Worm (Caenorhabditis elegans) whole organism, L4 larva: ENCODE data around the gene mlc-4.
A peak's percentile ranks its signal among the peaks of the same experiment; 100 is the strongest.
"Not testable (repeated sequence)": the region's sequence is repeated elsewhere in the genome, so short reads cannot be mapped to it uniquely, and the experiment has no call there.

Experiments used
- F10B5.3 ChIP-seq: sonication (generic microtip); optimal IDR thresholded peaks from 2 replicates; lab custom pipeline; 2016; ENCODE audit warnings: mild to moderate bottlenecking, missing genetic modification characterization, missing compliant biosample characterization
- F26F4.8 ChIP-seq: fragments of 200-800 bp; sonication (Bioruptor generic); conservative IDR thresholded peaks from 2 replicates; pipeline ENCODE4 v1.3.6; 2022; ENCODE audit warnings: missing genetic modification characterization, missing compliant biosample characterization
- F44E2.7 ChIP-seq: fragments of 200-800 bp; sonication (Bioruptor generic); IDR thresholded peaks from 2 replicates; pipeline ENCODE4 v2.1.2; 2022; ENCODE audit warnings: missing genetic modification characterization, missing compliant biosample characterization
- F49E8.2 ChIP-seq: sonication (generic microtip); optimal IDR thresholded peaks from 2 replicates; lab custom pipeline; 2016; ENCODE audit warnings: missing compliant biosample characterization, mild to moderate bottlenecking, missing genetic modification characterization, borderline replicate concordance
- T20F7.1 ChIP-seq: fragments of 200-800 bp; sonication (Bioruptor generic); optimal IDR thresholded peaks from 2 replicates; lab custom pipeline; 2018; ENCODE audit warnings: mild to moderate bottlenecking, missing genetic modification characterization, missing compliant biosample characterization
- T26A8.4 ChIP-seq: fragments of 200-800 bp; sonication (Bioruptor generic); IDR thresholded peaks from 2 replicates; pipeline ENCODE4 v1.3.6; 2022; ENCODE audit warnings: missing genetic modification characterization, missing compliant biosample characterization
- Y5F2A.4 ChIP-seq: fragments of 200-800 bp; sonication (Bioruptor generic); optimal IDR thresholded peaks from 2 replicates; lab custom pipeline; 2018; ENCODE audit warnings: mild to moderate bottlenecking, missing genetic modification characterization, missing compliant biosample characterization
- aha-1 ChIP-seq: fragments of 150-350 bp; peaks from one replicate; lab custom pipeline; 2014; ENCODE audit warnings: missing biosample characterization, missing genetic modification characterization
- ceh-28 ChIP-seq: fragments of 150-350 bp; optimal IDR thresholded peaks from 2 replicates; lab custom pipeline; 2014; ENCODE audit warnings: missing biosample characterization, missing genetic modification reagents, missing genetic modification characterization
- ceh-32 ChIP-seq: sonication (generic microtip); optimal IDR thresholded peaks from 2 replicates; lab custom pipeline; 2016; ENCODE audit warnings: mild to moderate bottlenecking, missing genetic modification characterization, missing compliant biosample characterization; ENCODE audit not compliant: poor library complexity
- ceh-44 ChIP-seq: fragments of 200-800 bp; sonication (Bioruptor generic); IDR thresholded peaks from 2 replicates; pipeline ENCODE4 v1.3.6; 2022; ENCODE audit warnings: missing genetic modification reagents, missing genetic modification characterization, missing compliant biosample characterization
- ceh-62 ChIP-seq: sonication (generic microtip); optimal IDR thresholded peaks from 2 replicates; lab custom pipeline; 2017; ENCODE audit warnings: missing biosample characterization, missing genetic modification characterization
- ceh-82 ChIP-seq: sonication (generic microtip); optimal IDR thresholded peaks from 2 replicates; lab custom pipeline; 2017; ENCODE audit warnings: missing biosample characterization, missing genetic modification characterization
- ctbp-1 ChIP-seq: fragments of 200-800 bp; sonication (Bioruptor generic); IDR thresholded peaks from 2 replicates; pipeline ENCODE4 v1.3.6; 2022; ENCODE audit warnings: missing genetic modification reagents, missing genetic modification characterization, missing compliant biosample characterization
- dmd-8 ChIP-seq: fragments of 200-800 bp; sonication (Bioruptor generic); IDR thresholded peaks from 2 replicates; pipeline ENCODE4 v1.3.6; 2022; ENCODE audit warnings: missing genetic modification characterization, missing compliant biosample characterization
- dmd-9 ChIP-seq: fragments of 200-800 bp; sonication (Bioruptor generic); IDR thresholded peaks from 2 replicates; pipeline ENCODE4 v1.3.6; 2022; ENCODE audit warnings: missing genetic modification reagents, missing genetic modification characterization, missing compliant biosample characterization
- dpl-1 ChIP-seq: fragments of 150-350 bp; optimal IDR thresholded peaks from 2 replicates; lab custom pipeline; 2014; ENCODE audit warnings: missing biosample characterization, missing genetic modification reagents, missing genetic modification characterization
- egl-43 ChIP-seq: fragments of 200-800 bp; sonication (Bioruptor generic); IDR thresholded peaks from 2 replicates; pipeline ENCODE4 v1.3.6; 2022; ENCODE audit warnings: missing genetic modification reagents, missing genetic modification characterization, missing compliant biosample characterization
- hlh-30 ChIP-seq: sonication (generic microtip); optimal IDR thresholded peaks from 2 replicates; lab custom pipeline; 2017; ENCODE audit warnings: antibody characterized with exemption, mild to moderate bottlenecking, missing genetic modification characterization, missing compliant biosample characterization; ENCODE audit not compliant: insufficient read depth
- hmg-1.1 ChIP-seq: fragments of 200-800 bp; sonication (Bioruptor generic); IDR thresholded peaks from 2 replicates; pipeline ENCODE4 v1.3.6; 2022; ENCODE audit warnings: missing genetic modification reagents, missing genetic modification characterization, missing compliant biosample characterization
- lin-1 ChIP-seq: fragments of 200-800 bp; sonication (Bioruptor generic); IDR thresholded peaks from 2 replicates; pipeline ENCODE4 v1.3.6; 2022; ENCODE audit warnings: missing genetic modification reagents, missing genetic modification characterization, missing compliant biosample characterization
- lsy-2 ChIP-seq, 2 experiments: fragments of 150-350 bp in 1 of 2; sonication (generic microtip) in 1 of 2; optimal IDR thresholded peaks; 2 replicates each; lab custom pipeline; 2014 to 2017; ENCODE audit warnings: missing biosample characterization in 2 of 2, missing genetic modification characterization in 2 of 2
- mep-1 ChIP-seq: fragments of 150-350 bp; sonication (generic microtip); optimal IDR thresholded peaks from 3 replicates; lab custom pipeline; 2014; ENCODE audit warnings: missing biosample characterization, missing genetic modification characterization
- mes-2 ChIP-seq: sonication (generic microtip); optimal IDR thresholded peaks from 2 replicates; lab custom pipeline; 2016; ENCODE audit warnings: missing genotype, mild to moderate bottlenecking, missing genetic modification characterization, missing compliant biosample characterization; ENCODE audit not compliant: poor library complexity, severe bottlenecking
- nhr-11 ChIP-seq: fragments of 150-350 bp; optimal IDR thresholded peaks from 2 replicates; lab custom pipeline; 2014; ENCODE audit warnings: missing biosample characterization, missing genetic modification characterization
- nhr-111 ChIP-seq: fragments of 200-800 bp; sonication (Bioruptor generic); optimal IDR thresholded peaks from 2 replicates; lab custom pipeline; 2018; ENCODE audit warnings: mild to moderate bottlenecking, missing genetic modification characterization, missing compliant biosample characterization
- nhr-237 ChIP-seq: sonication (generic microtip); optimal IDR thresholded peaks from 2 replicates; lab custom pipeline; 2017; ENCODE audit warnings: missing biosample characterization, missing genetic modification characterization
- nhr-41 ChIP-seq: fragments of 200-800 bp; sonication (Bioruptor generic); IDR thresholded peaks from 2 replicates; pipeline ENCODE4 v1.3.6; 2022; ENCODE audit warnings: missing genetic modification reagents, missing genetic modification characterization, missing compliant biosample characterization
- nhr-42 ChIP-seq: fragments of 200-800 bp; sonication (Bioruptor generic); IDR thresholded peaks from 2 replicates; pipeline ENCODE4 v1.3.6; 2022; ENCODE audit warnings: missing genetic modification characterization, missing compliant biosample characterization
- nhr-76 ChIP-seq: fragments of 150-350 bp; optimal IDR thresholded peaks from 2 replicates; lab custom pipeline; 2014; ENCODE audit warnings: missing biosample characterization, missing genetic modification characterization
- set-16 ChIP-seq: fragments of 200-800 bp; sonication (Bioruptor generic); IDR thresholded peaks from 2 replicates; pipeline ENCODE4 v1.3.6; 2022; ENCODE audit warnings: missing genetic modification reagents, missing genetic modification characterization, missing compliant biosample characterization
- spr-1 ChIP-seq: sonication (generic microtip); optimal IDR thresholded peaks from 2 replicates; lab custom pipeline; 2016; ENCODE audit warnings: mild to moderate bottlenecking, missing genetic modification characterization, missing compliant biosample characterization
- spr-3 ChIP-seq: fragments of 200-800 bp; sonication (Bioruptor generic); optimal IDR thresholded peaks from 2 replicates; lab custom pipeline; 2018; ENCODE audit warnings: mild to moderate bottlenecking, missing genetic modification characterization, missing compliant biosample characterization
- unc-130 ChIP-seq: sonication (generic microtip); optimal IDR thresholded peaks from 2 replicates; lab custom pipeline; 2016; ENCODE audit warnings: missing genetic modification reagents, missing genetic modification characterization, missing compliant biosample characterization
- unc-62 ChIP-seq, 3 experiments: fragments of 150-350 bp in 1 of 3; sonication (generic microtip); optimal IDR thresholded peaks in 2 of 3; peaks in 1 of 3; 1 replicate in 1 of 3; 2 replicates in 2 of 3; lab custom pipeline; 2014 to 2017; ENCODE audit warnings: missing biosample characterization in 3 of 3, missing genetic modification characterization in 3 of 3, missing genetic modification reagents in 3 of 3, missing genotype in 1 of 3
- zip-2 ChIP-seq: fragments of 150-350 bp; optimal IDR thresholded peaks from 2 replicates; lab custom pipeline; 2014; ENCODE audit warnings: missing biosample characterization, missing genetic modification characterization
- ztf-11 ChIP-seq: fragments of 150-350 bp; optimal IDR thresholded peaks from 2 replicates; lab custom pipeline; 2014; ENCODE audit warnings: missing biosample characterization, missing genetic modification characterization
- ztf-7 ChIP-seq: fragments of 150-350 bp; optimal IDR thresholded peaks from 2 replicates; lab custom pipeline; 2014; ENCODE audit warnings: missing biosample characterization, missing genetic modification characterization

The mlc-4 gene

DNA sequence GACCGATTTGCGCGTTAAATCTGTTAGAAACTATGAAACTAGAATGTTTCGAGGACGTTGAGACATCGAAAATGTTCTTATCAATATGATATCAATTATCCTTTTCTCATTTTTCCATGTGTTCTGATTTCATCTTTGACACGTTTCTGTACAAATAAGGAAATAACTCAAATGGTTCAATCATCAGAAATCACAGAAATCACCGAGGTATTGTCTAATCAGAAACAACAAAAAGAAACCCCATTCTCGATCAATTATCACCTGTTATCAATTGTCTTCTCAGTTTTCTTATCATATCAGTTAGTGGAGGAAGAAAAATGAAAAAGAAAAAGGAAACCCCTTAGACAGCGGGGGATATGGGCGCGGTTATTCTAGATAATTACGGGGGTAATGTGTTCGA lies 41.6 kb upstream of the mlc-4 start (continued):
- TF ChIP-seq lin-1 (GFP tag; lab: Robert Waterston, UW) (no peak), nhr-111 (no peak)

DNA sequence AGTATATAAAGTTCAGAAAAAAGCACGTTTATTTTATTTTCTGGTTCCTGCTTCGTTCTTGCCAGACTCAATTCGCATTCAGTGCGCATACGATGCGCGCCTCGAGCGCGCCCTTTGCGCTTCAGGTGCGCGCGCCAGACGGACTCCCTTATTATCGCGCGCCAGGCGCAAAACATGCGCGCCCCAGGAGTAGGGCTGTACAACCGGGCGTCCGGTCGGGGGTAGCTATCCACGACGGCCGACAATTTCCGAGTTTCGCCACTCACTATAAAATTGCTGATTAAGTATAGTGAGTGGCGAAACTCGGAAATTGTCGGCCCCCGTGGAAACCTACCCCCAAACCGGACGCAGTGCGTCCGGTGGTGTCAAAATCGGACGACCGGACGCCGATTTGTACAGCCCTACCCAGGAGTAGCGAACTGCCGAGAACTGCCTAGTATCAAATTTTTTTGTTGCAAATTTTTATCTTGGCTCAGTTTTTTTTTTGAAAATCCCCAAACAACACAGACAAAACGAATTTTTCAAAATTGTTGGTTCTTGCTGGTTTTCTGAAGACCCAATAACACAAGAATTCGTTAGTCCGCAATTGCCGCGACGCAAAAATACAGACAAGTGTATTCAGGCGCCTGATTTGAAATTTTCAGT lies 40.0 kb upstream of the mlc-4 start:
- TF ChIP-seq set-16, result peak; percentile 84
- TF ChIP-seq unc-62 (GFP tag; optimal IDR thresholded peaks at IDR 0.05 in 1 of 2; lab: Kevin White, UChicago), result peak in 1 of 2 experiments; percentile 57
- not testable (repeated sequence) for TF ChIP-seq unc-62 (tag; optimal IDR thresholded peaks at IDR 0.05; lab: Kevin White, UChicago)

DNA sequence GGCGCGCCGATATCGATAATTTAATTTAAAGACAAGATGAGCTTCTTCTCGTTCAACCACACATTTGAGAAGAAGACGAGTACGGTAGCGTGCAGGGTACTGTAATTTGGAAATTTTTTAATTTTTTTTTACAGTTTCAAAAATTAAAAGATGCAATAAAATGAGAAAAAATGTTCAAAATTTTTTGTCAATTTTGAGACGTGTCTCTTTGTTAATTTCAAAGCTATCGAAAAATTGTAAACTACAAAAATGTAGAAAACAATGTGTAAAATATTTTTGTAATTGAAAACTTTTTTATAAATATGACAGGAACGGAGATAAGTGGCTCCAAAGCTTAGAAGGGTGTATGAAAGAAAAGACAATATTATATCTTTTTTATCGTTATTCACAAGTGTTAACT lies 37.8 kb upstream of the mlc-4 start, which contains the start of gene K01A11.1:
K01A11.1 (minus strand) TSS at position 101 of the 400 bp plus-strand sequence.
- TF ChIP-seq zip-2 (tag; lab: Kevin White, UChicago), result no peak
- no peak for TF ChIP-seq nhr-11 (tag; lab: Kevin White, UChicago)
- TF ChIP-seq F26F4.8, result no peak

DNA sequence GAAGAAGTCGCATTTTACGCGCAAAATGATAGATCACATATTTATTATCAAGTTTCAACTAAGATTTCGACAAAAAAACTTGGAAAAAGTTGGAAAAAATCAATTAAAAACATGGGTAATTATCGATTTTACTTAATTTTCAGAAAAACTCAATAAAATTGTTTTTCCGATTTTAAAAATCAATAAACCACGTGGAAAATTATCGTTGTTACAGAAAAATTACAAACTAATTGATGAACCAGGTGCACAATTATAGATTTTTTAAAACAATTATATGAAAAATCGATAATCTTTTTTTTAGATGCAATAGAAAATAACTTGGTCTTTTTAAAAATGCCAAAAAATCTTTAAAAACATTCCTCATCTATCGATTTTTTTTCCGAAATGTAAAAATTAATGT lies 37.1 kb upstream of the mlc-4 start:
- TF ChIP-seq nhr-42 (GFP tag; lab: Robert Waterston, UW) (no peak), F44E2.7 (no peak), ceh-28 (tag; lab: Kevin White, UChicago) (peak; percentile 61), ceh-82 (no peak), mes-2 (tag; lab: Kevin White, UChicago) (no peak), spr-3 (GFP tag; lab: Kevin White, UChicago) (no peak), spr-1 (tag; lab: Kevin White, UChicago) (no peak), aha-1 (no peak)

DNA sequence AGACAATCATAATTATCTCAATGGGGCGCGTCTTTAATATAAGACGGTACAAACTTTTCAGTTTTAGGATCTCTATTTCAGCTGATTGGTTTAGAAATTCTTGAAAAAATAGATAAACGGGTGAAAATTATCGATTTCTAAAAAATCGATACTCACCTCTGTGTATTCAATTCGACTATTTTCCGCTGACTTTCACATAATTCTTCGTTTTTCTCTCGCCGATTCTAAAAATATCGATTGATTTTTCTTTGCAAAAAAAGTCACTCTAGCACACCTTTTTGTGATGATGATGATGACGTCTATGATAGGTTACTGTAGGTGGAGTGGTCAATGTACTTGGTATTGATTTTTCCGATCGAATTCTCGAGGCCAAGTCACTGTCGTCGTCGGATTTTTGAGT lies 36.2 kb upstream of the mlc-4 start:
- TF ChIP-seq ceh-32 (tag; lab: Kevin White, UChicago) (no peak), ceh-28 (tag; lab: Kevin White, UChicago) (peak; percentile 82), ztf-7 (no peak), unc-130 (GFP tag; lab: Kevin White, UChicago) (no peak)
- TF ChIP-seq, all 104 proteins: peak for 1

DNA sequence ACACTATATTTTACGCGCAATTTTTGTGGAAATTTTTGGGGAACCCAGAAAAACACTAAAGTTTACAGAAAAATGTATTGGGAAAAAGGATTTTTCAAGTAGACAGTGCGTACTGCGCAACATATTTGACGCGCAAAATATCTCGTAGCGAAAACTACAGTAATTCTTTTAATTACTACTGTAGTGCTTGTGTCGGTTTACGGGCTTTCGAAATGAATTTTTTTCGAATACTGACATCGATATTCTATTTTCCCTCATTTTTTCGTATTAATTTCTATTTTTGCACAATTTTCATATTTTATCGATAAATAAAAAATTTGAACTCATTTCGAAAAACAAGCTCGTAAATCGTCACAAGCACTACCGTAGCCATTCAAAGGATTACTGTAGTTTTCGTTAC lies 35.0 kb upstream of the mlc-4 start:
- TF ChIP-seq nhr-111, result no peak
- TF ChIP-seq unc-62 (GFP tag; optimal IDR thresholded peaks at IDR 0.05 in 1 of 2; lab: Kevin White, UChicago), result peak in 1 of 2 experiments; percentile 95
- TF ChIP-seq unc-62 (tag; optimal IDR thresholded peaks at IDR 0.05; lab: Kevin White, UChicago), result no peak
- TF ChIP-seq, all 104 proteins: peak for 1

DNA sequence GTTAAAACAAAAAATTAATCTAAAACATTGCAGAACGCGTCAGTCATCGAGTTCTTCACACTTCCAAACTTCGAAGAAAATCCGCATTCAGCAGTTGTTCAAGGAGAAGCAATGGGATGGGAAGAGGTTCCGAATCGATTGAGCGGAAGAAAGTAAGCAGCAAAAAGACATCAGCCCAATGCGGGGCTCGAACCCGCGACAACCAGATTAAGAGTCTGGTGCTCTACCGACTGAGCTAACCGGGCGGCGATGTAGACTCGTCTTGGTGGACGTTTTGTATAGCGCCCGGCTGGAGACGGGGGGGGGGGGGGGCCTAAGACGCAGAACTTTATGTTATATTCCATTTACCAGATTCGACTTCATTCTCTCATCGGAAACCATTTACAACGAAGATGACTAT lies 33.2 kb upstream of the mlc-4 start:
- 0 out of 2 replicates have a peak, but pooled peaks have one; percentile 43 for TF ChIP-seq ctbp-1 (GFP tag; lab: Robert Waterston, UW)
- no peak for TF ChIP-seq ztf-11
- TF ChIP-seq dmd-8 (GFP tag; lab: Robert Waterston, UW), result peak; percentile 63; the same call in 1 of the 2 replicates
- no peak for TF ChIP-seq aha-1
- peak; percentile 83 for TF ChIP-seq egl-43 (GFP tag; lab: Robert Waterston, UW)
- TF ChIP-seq dpl-1 (GFP tag; lab: Kevin White, UChicago), result no peak
- no peak for TF ChIP-seq F10B5.3
- TF ChIP-seq nhr-76 (tag; lab: Kevin White, UChicago), result no peak
- no peak for TF ChIP-seq mep-1
- TF ChIP-seq hlh-30 (tag; lab: Kevin White, UChicago), result no peak
- no peak for TF ChIP-seq Y5F2A.4
- no peak for TF ChIP-seq nhr-237 (tag; lab: Kevin White, UChicago)
- TF ChIP-seq T26A8.4 (GFP tag; lab: Robert Waterston, UW), result 0 out of 2 replicates have a peak, but pooled peaks have one; percentile 15
- no peak for TF ChIP-seq T20F7.1 (GFP tag; lab: Kevin White, UChicago)
- no peak for TF ChIP-seq ceh-62
- TF ChIP-seq F44E2.7, result no peak
- TF ChIP-seq lin-1 (GFP tag; lab: Robert Waterston, UW), result peak; percentile 22; the same call in 1 of the 2 replicates
- no peak for TF ChIP-seq F49E8.2
- peak; percentile 49; the same call in 1 of the 2 replicates for TF ChIP-seq hmg-1.1 (GFP tag; lab: Robert Waterston, UW)
- TF ChIP-seq ceh-44 (GFP tag; lab: Robert Waterston, UW), result no peak
- no peak for TF ChIP-seq dmd-9
- TF ChIP-seq nhr-41 (GFP tag; lab: Robert Waterston, UW), result no peak
- no peak for TF ChIP-seq lsy-2 (tag; optimal IDR thresholded peaks at IDR 0.05; lab: Kevin White, UChicago)
